Fruit fly (Drosophila melanogaster): ENCODE results near the gene CG10098.
A peak's percentile ranks its signal among the peaks of the same experiment; 100 is the strongest.

Gene CG10098

DNA sequence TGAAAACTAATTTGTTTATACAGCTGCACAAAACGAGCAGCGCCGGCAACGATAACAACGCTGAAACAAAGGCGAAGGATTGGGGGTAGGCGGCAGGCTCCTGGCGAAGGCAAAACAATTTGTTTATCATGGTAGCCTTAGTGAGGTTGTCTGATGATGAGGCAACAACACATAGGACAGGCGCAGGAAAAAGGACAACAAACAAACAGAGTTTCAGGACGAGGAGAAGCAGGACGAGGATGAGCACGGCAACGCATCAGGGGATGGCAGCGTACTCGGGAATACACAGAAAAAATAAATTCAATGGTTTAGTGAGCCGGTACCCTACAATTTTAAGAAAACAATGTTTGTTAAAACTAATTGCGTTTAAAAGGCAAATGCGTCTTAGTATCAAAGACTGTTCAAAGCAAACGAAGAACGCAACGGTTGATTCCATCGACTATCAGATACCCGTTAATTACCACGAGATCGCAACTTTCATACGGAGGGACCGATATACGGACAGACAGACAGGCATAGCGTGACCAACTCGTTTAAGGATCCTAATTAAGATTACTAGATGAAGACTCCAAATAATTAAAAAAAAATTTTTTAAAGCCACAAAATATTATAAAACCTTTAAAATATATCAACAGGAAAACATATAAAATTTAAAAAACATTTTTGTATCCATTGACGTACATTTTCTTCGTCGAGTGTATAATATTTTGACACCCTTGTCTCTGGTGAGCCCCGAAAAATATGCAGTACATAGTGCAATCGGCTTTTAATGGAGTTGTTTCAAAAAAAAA, 10.6 kb downstream of the CG10098 start:
- peak; percentile 3 for TF ChIP-seq Ssrp (tag; optimal IDR thresholded peaks at IDR 0.05)
- peak; percentile 42 for TF ChIP-seq CG15696 (tag; optimal IDR thresholded peaks at IDR 0.05)
- TF ChIP-seq CG14965 (GFP tag; optimal IDR thresholded peaks at IDR 0.05; ENCODE audit: borderline replicate concordance) = no peak
- peak; percentile 3 for TF ChIP-seq pnt (GFP tag; optimal IDR thresholded peaks at IDR 0.05)
- TF ChIP-seq lola (GFP tag; optimal IDR thresholded peaks at IDR 0.05) = peak in 1 of 3 experiments; percentile 60
- TF ChIP-seq Ets65A (GFP tag) = peak; percentile 56
- peak; percentile 40 for TF ChIP-seq CG14710 (tag; optimal IDR thresholded peaks at IDR 0.05)
- TF ChIP-seq row (GFP tag; IDR thresholded peaks at IDR 0.05) = 0 out of 3 replicates have a peak, but pooled peaks have one; percentile 16
- TF ChIP-seq Med (GFP tag) = peak; percentile 51
- peak; percentile 8 for TF ChIP-seq stwl (tag; optimal IDR thresholded peaks at IDR 0.05)
- TF ChIP-seq CG30403 (GFP tag; optimal IDR thresholded peaks at IDR 0.05) = peak; percentile 10
- peak; percentile 37 for TF ChIP-seq CG2712 (tag; optimal IDR thresholded peaks at IDR 0.05)
- peak; percentile 21 for TF ChIP-seq phol (tag; optimal IDR thresholded peaks at IDR 0.05)
- TF ChIP-seq zfh2 (GFP tag; optimal IDR thresholded peaks at IDR 0.05) = no peak
- no peak for TF ChIP-seq ab (GFP tag; optimal IDR thresholded peaks at IDR 0.05)
- TF ChIP-seq stc (GFP tag; IDR thresholded peaks at IDR 0.05) = no peak
- TF ChIP-seq CG18262 (tag; optimal IDR thresholded peaks at IDR 0.05) = peak; percentile 54
- TF ChIP-seq CG9727 (GFP tag; optimal IDR thresholded peaks at IDR 0.05) = peak; percentile 53
- TF ChIP-seq tin (GFP tag; optimal IDR thresholded peaks at IDR 0.05) = peak; percentile 1
- peak; percentile 80 for TF ChIP-seq sens (GFP tag)
- TF ChIP-seq CG10267 (tag; optimal IDR thresholded peaks at IDR 0.05) = peak; percentile 9
- peak; percentile 16 for TF ChIP-seq Hsf (GFP tag; optimal IDR thresholded peaks at IDR 0.05)
- no peak for TF ChIP-seq Tbp (GFP tag; optimal IDR thresholded peaks at IDR 0.05)
- no peak for TF ChIP-seq bigmax (GFP tag; optimal IDR thresholded peaks at IDR 0.05)
- peak; percentile 43 for TF ChIP-seq CG10979 (tag; optimal IDR thresholded peaks at IDR 0.05)
- TF ChIP-seq CG6689 (GFP tag; IDR thresholded peaks at IDR 0.05) = 0 out of 2 replicates have a peak, but pooled peaks have one; percentile 18
- TF ChIP-seq dmrt11E (tag; optimal IDR thresholded peaks at IDR 0.05) = peak; percentile 57
- peak; percentile 25; the same call in 1 of the 3 replicates for TF ChIP-seq CG17361 (GFP tag; IDR thresholded peaks at IDR 0.05)
- no peak for TF ChIP-seq D19A (tag; optimal IDR thresholded peaks at IDR 0.05)
- peak; percentile 62 for TF ChIP-seq zf30C (GFP tag; optimal IDR thresholded peaks at IDR 0.05)
- TF ChIP-seq CG12391 (tag; optimal IDR thresholded peaks at IDR 0.05) = peak; percentile 25
- TF ChIP-seq CG13775 (GFP tag; optimal IDR thresholded peaks at IDR 0.05) = peak; percentile 31
- TF ChIP-seq pros (GFP tag; optimal IDR thresholded peaks at IDR 0.05) = peak; percentile 6
- TF ChIP-seq HLH54F (GFP tag; optimal IDR thresholded peaks at IDR 0.05) = no peak
- TF ChIP-seq az2 (GFP tag; optimal IDR thresholded peaks at IDR 0.05) = peak; percentile 17
- TF ChIP-seq luna (GFP tag; optimal IDR thresholded peaks at IDR 0.05) = no peak
- TF ChIP-seq prd (optimal IDR thresholded peaks at IDR 0.05) = no peak
- peak; percentile 14; the same call in 1 of the 3 replicates for TF ChIP-seq prd (GFP tag; IDR thresholded peaks at IDR 0.05)

DNA sequence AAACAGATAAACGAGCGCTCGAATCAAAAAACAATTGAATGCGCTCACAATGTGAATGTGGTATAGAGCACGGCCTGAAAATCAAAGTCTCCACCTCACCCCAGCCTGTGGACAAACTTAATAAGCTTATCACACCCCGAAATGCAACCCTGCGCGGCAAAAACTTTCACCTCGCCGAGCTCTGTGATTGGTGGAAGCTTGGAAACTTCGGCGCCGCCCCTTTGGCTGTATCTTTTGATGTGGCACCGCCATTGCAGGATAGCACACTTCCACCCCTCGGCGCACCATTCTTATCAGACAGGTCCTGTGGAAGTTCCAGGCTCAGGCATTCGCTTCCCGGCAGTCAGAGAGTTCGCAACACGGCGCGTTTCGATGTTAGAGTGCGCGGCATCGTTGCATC, 11.5 kb downstream of the CG10098 start, which contains the start of gene Fer1:
Gene Fer1 (plus strand): TSS at position 326 of the 400 bp plus-strand sequence.
- TF ChIP-seq Nf-YC (tag; optimal IDR thresholded peaks at IDR 0.05) (peak; percentile 97), her (GFP tag; optimal IDR thresholded peaks at IDR 0.05) (no peak), nmo (GFP tag; optimal IDR thresholded peaks at IDR 0.05) (no peak), CG9797 (GFP tag; optimal IDR thresholded peaks at IDR 0.05) (no peak), chinmo (GFP tag; IDR thresholded peaks at IDR 0.05; ENCODE audit: partially characterized antibody) (0 out of 4 replicates have a peak, but pooled peaks have one; percentile 27), HLH4C (GFP tag; IDR thresholded peaks at IDR 0.05; ENCODE audit: partially characterized antibody) (0 out of 3 replicates have a peak, but pooled peaks have one; percentile 20), fd3F (GFP tag; optimal IDR thresholded peaks at IDR 0.05) (no peak), oc (tag; optimal IDR thresholded peaks at IDR 0.05) (peak; percentile 34), seq (GFP tag; IDR thresholded peaks at IDR 0.05) (peak; percentile 59; the same call in 1 of the 2 replicates), Dip2 (GFP tag; IDR thresholded peaks at IDR 0.05) (no peak), Nf-YB (GFP tag; optimal IDR thresholded peaks at IDR 0.05) (peak; percentile 95), CG8478 (optimal IDR thresholded peaks at IDR 0.05) (no peak), CG5245 (GFP tag; optimal IDR thresholded peaks at IDR 0.05) (no peak), CG10267 (tag; optimal IDR thresholded peaks at IDR 0.05) (no peak)
